Worm (Caenorhabditis elegans): Measurements from ENCODE around the gene erd-2.1.

- no peak for TF ChIP-seq mdl-1 (tag; optimal IDR thresholded peaks at IDR 0.05)
- TF ChIP-seq Y48G9A.11 (GFP tag; IDR thresholded peaks at IDR 0.05) = no peak
- no peak for TF ChIP-seq nhr-76 (tag; optimal IDR thresholded peaks at IDR 0.05)
- no peak for TF ChIP-seq hif-1 (tag; optimal IDR thresholded peaks at IDR 0.05)
- no peak for TF ChIP-seq dpl-1 (GFP tag; optimal IDR thresholded peaks at IDR 0.05)
- no peak for TF ChIP-seq F49E8.2 (tag; optimal IDR thresholded peaks at IDR 0.05; ENCODE audit: borderline replicate concordance)
- TF ChIP-seq snpc-4 (tag; optimal IDR thresholded peaks at IDR 0.05) = no peak
- TF ChIP-seq R02D3.7 (tag; optimal IDR thresholded peaks at IDR 0.05) = no peak
- no peak for TF ChIP-seq Y75B8A.6 (GFP tag; IDR thresholded peaks at IDR 0.05)
- TF ChIP-seq F26F4.8 (GFP tag; conservative IDR thresholded peaks at IDR 0.05) = no peak
- no peak for TF ChIP-seq lin-39 (tag; optimal IDR thresholded peaks at IDR 0.05)
- TF ChIP-seq nhr-77 (tag; optimal IDR thresholded peaks at IDR 0.05) = no peak
Measured at ce11 chrX:10147236-10147635, 11.4 kb downstream of the erd-2.1 start.

Data from whole organism, L4 larva.